Fruit fly (Drosophila melanogaster) whole organism, embryonic: ENCODE data around the gene Ts.

Experiments used
- ATbp ChIP-seq: fragments of 200-800 bp; sonication (Bioruptor generic); optimal IDR thresholded peaks from 2 replicates; lab custom pipeline; 2017; ENCODE audit warnings: missing biosample characterization, mild to moderate bottlenecking, missing genetic modification characterization, missing genetic modification reagents
- Ada2b ChIP-seq: fragments of 200-800 bp; sonication (Bioruptor generic); IDR thresholded peaks from 2 replicates; pipeline ENCODE4 v1.3.6; 2022; ENCODE audit warnings: missing biosample characterization, missing genetic modification characterization
- Adf1 ChIP-seq: fragments of 200-800 bp; sonication (Bioruptor generic); IDR thresholded peaks from 2 replicates; pipeline ENCODE4 v1.3.6; 2022; ENCODE audit warnings: missing biosample characterization, missing genetic modification characterization
- Bteb2 ChIP-seq: fragments of 200-800 bp; sonication (Bioruptor generic); optimal IDR thresholded peaks from 2 replicates; lab custom pipeline; 2016; ENCODE audit warnings: missing biosample characterization, missing genetic modification characterization
- CG10267 ChIP-seq: fragments of 200-800 bp; sonication (Bioruptor generic); optimal IDR thresholded peaks from 2 replicates; lab custom pipeline; 2018; ENCODE audit warnings: missing biosample characterization, mild to moderate bottlenecking, missing genetic modification characterization, moderate library complexity
- CG10959 ChIP-seq: fragments of 200-800 bp; sonication (Bioruptor generic); IDR thresholded peaks from 2 replicates; pipeline ENCODE4 v1.3.6; 2022; ENCODE audit warnings: missing biosample characterization, missing genetic modification characterization
- CG11093 ChIP-seq: fragments of 200-800 bp; sonication (Bioruptor generic); IDR thresholded peaks from 3 replicates; pipeline ENCODE4 v1.3.6; 2022; ENCODE audit warnings: missing biosample characterization, missing genetic modification characterization
- CG13287 ChIP-seq: fragments of 200-800 bp; sonication (Bioruptor generic); IDR thresholded peaks from 2 replicates; pipeline ENCODE4 v1.3.6; 2022; ENCODE audit warnings: missing biosample characterization, missing genetic modification characterization; ENCODE audit not compliant: partially characterized antibody
- CG17361 ChIP-seq: fragments of 200-800 bp; sonication (Bioruptor generic); IDR thresholded peaks from 3 replicates; pipeline ENCODE4 v1.3.6; 2022; ENCODE audit warnings: missing biosample characterization, missing genetic modification characterization
- CG17612 ChIP-seq: fragments of 200-800 bp; sonication (Bioruptor generic); IDR thresholded peaks from 2 replicates; pipeline ENCODE4 v1.3.6; 2022; ENCODE audit warnings: missing biosample characterization, missing genetic modification characterization
- CG18011 ChIP-seq: fragments of 200-800 bp; sonication (Bioruptor generic); optimal IDR thresholded peaks from 2 replicates; lab custom pipeline; 2017; ENCODE audit warnings: missing biosample characterization, missing genetic modification characterization, mild to moderate bottlenecking, moderate library complexity, missing genotype
- CG33213 ChIP-seq: fragments of 200-800 bp; sonication (Bioruptor generic); optimal IDR thresholded peaks from 3 replicates; lab custom pipeline; 2016; ENCODE audit warnings: missing biosample characterization, missing genetic modification characterization
- CG34422 ChIP-seq: fragments of 200-800 bp; sonication (Bioruptor generic); IDR thresholded peaks from 3 replicates; pipeline ENCODE4 v1.3.6; 2022; ENCODE audit warnings: missing biosample characterization, missing genetic modification characterization
- CG3726 ChIP-seq: fragments of 200-800 bp; sonication (Bioruptor generic); IDR thresholded peaks from 3 replicates; pipeline ENCODE4, ENCODE4 v1.3.6; 2022; ENCODE audit warnings: missing biosample characterization, missing genetic modification characterization
- CG5245 ChIP-seq: fragments of 200-800 bp; sonication (Bioruptor generic); optimal IDR thresholded peaks from 3 replicates; lab custom pipeline; 2016; ENCODE audit warnings: missing biosample characterization, missing genetic modification characterization
- CG5953 ChIP-seq: fragments of 200-800 bp; sonication (Bioruptor generic); IDR thresholded peaks from 2 replicates; pipeline ENCODE4 v1.3.6; 2022; ENCODE audit warnings: missing biosample characterization, missing genetic modification characterization
- CG6689 ChIP-seq: fragments of 200-800 bp; sonication (Bioruptor generic); IDR thresholded peaks from 2 replicates; pipeline ENCODE4 v1.3.6; 2022; ENCODE audit warnings: missing biosample characterization, missing genetic modification characterization
- CG7372 ChIP-seq: fragments of 200-800 bp; sonication (Bioruptor generic); IDR thresholded peaks from 2 replicates; pipeline ENCODE4 v1.3.6; 2022; ENCODE audit warnings: missing biosample characterization, missing genetic modification characterization
- CG7556 ChIP-seq: fragments of 200-800 bp; sonication (Bioruptor generic); optimal IDR thresholded peaks from 2 replicates; lab custom pipeline; 2017; ENCODE audit warnings: missing biosample characterization, mild to moderate bottlenecking, missing genetic modification characterization
- CG8359 ChIP-seq: fragments of 200-800 bp; sonication (Bioruptor generic); optimal IDR thresholded peaks from 2 replicates; lab custom pipeline; 2017; ENCODE audit warnings: missing biosample characterization, mild to moderate bottlenecking, missing genetic modification characterization, borderline replicate concordance
- Dek ChIP-seq: fragments of 200-800 bp; sonication (Bioruptor generic); optimal IDR thresholded peaks from 3 replicates; lab custom pipeline; 2019; ENCODE audit warnings: missing biosample characterization, mild to moderate bottlenecking, missing genetic modification characterization, moderate library complexity
- Dfd ChIP-seq, 2 experiments: fragments of >200 bp; optimal IDR thresholded peaks; 2 replicates each; lab custom pipeline; 2017; ENCODE audit warnings: missing biosample characterization in 2 of 2, missing genetic modification characterization in 2 of 2
- Dll ChIP-seq: fragments of 200-800 bp; sonication (Bioruptor generic); IDR thresholded peaks from 4 replicates; pipeline ENCODE4 v1.3.6; 2022; ENCODE audit warnings: missing biosample characterization, missing genetic modification characterization; ENCODE audit not compliant: partially characterized antibody
- Doc3 ChIP-seq: fragments of 200-800 bp; sonication (Bioruptor generic); IDR thresholded peaks from 3 replicates; pipeline ENCODE4 v1.3.6; 2022; ENCODE audit warnings: missing biosample characterization, missing genetic modification characterization; ENCODE audit not compliant: partially characterized antibody
- Ets65A ChIP-seq: fragments of 200-800 bp; sonication (Bioruptor generic); peaks from one replicate; lab custom pipeline; 2016; ENCODE audit warnings: missing biosample characterization, missing genetic modification characterization
- Fer2 ChIP-seq: fragments of 200-800 bp; sonication (Bioruptor generic); optimal IDR thresholded peaks from 2 replicates; lab custom pipeline; 2018; ENCODE audit warnings: missing biosample characterization, mild to moderate bottlenecking, missing genetic modification characterization, moderate library complexity
- Hmx ChIP-seq: fragments of 200-800 bp; sonication (Bioruptor generic); optimal IDR thresholded peaks from 2 replicates; lab custom pipeline; 2016; ENCODE audit warnings: missing biosample characterization, missing genetic modification characterization
- Mad ChIP-seq: fragments of 200-800 bp; sonication (Bioruptor generic); optimal IDR thresholded peaks from 2 replicates; lab custom pipeline; 2016; ENCODE audit warnings: missing biosample characterization, missing genetic modification characterization
- Mrtf ChIP-seq: fragments of 200-800 bp; sonication (Bioruptor generic); IDR thresholded peaks from 3 replicates; pipeline ENCODE4 v1.3.6; 2022; ENCODE audit warnings: missing biosample characterization, missing genetic modification characterization
- Nf-YB ChIP-seq: fragments of 200-800 bp; sonication (Bioruptor generic); optimal IDR thresholded peaks from 3 replicates; lab custom pipeline; 2019; ENCODE audit warnings: missing biosample characterization, mild to moderate bottlenecking, missing genetic modification characterization, moderate library complexity
- NfI ChIP-seq: fragments of 200-800 bp; sonication (Bioruptor generic); optimal IDR thresholded peaks from 3 replicates; lab custom pipeline; 2018; ENCODE audit warnings: missing biosample characterization, mild to moderate bottlenecking, missing genetic modification characterization, moderate library complexity
- cwo ChIP-seq: fragments of 200-800 bp; sonication (Bioruptor generic); optimal IDR thresholded peaks from 3 replicates; lab custom pipeline; 2017; ENCODE audit warnings: missing biosample characterization, missing genetic modification characterization, mild to moderate bottlenecking, moderate library complexity, missing genetic modification reagents
- da ChIP-seq: fragments of 200-800 bp; sonication (Bioruptor generic); optimal IDR thresholded peaks from 2 replicates; lab custom pipeline; 2016; ENCODE audit warnings: missing biosample characterization, missing genetic modification characterization
- dm ChIP-seq: fragments of 200-800 bp; sonication (Bioruptor generic); optimal IDR thresholded peaks from 3 replicates; lab custom pipeline; 2016; ENCODE audit warnings: missing biosample characterization, missing genetic modification characterization
- dmrt11E ChIP-seq: fragments of 200-800 bp; sonication (Bioruptor generic); optimal IDR thresholded peaks from 3 replicates; lab custom pipeline; 2018; ENCODE audit warnings: missing biosample characterization, mild to moderate bottlenecking, missing genetic modification characterization, moderate library complexity
- en ChIP-seq: fragments of 200-800 bp; sonication (Bioruptor generic); optimal IDR thresholded peaks from 2 replicates; lab custom pipeline; 2016; ENCODE audit warnings: missing biosample characterization, missing genetic modification characterization
- esg ChIP-seq: fragments of 200-800 bp; sonication (Bioruptor generic); conservative IDR thresholded peaks from 2 replicates; pipeline ENCODE4 v1.3.6; 2022; ENCODE audit warnings: missing biosample characterization, missing genetic modification characterization
- exex ChIP-seq: fragments of 200-800 bp; sonication (Bioruptor generic); optimal IDR thresholded peaks from 4 replicates; lab custom pipeline; 2018; ENCODE audit warnings: missing biosample characterization, mild to moderate bottlenecking, missing genetic modification characterization, moderate library complexity
- fd102C ChIP-seq: fragments of 200-800 bp; sonication (Bioruptor generic); optimal IDR thresholded peaks from 2 replicates; lab custom pipeline; 2018; ENCODE audit warnings: missing biosample characterization, mild to moderate bottlenecking, missing genetic modification characterization, moderate library complexity
- fd96Cb ChIP-seq: fragments of 200-800 bp; sonication (Bioruptor generic); optimal IDR thresholded peaks from 2 replicates; lab custom pipeline; 2018; ENCODE audit warnings: missing biosample characterization, mild to moderate bottlenecking, missing genetic modification characterization, moderate library complexity
- lbe ChIP-seq: fragments of 200-800 bp; sonication (Bioruptor generic); optimal IDR thresholded peaks from 2 replicates; lab custom pipeline; 2016; ENCODE audit warnings: missing biosample characterization, mild to moderate bottlenecking, missing genetic modification characterization
- lmd ChIP-seq: fragments of 200-800 bp; sonication (Bioruptor generic); IDR thresholded peaks from 2 replicates; pipeline ENCODE4 v1.3.6; 2022; ENCODE audit warnings: missing biosample characterization, missing genetic modification characterization
- nau ChIP-seq: fragments of 200-800 bp; sonication (Bioruptor generic); optimal IDR thresholded peaks from 3 replicates; lab custom pipeline; 2017; ENCODE audit warnings: missing biosample characterization, mild to moderate bottlenecking, missing genetic modification characterization, missing genetic modification reagents
- pfk ChIP-seq: fragments of 200-800 bp; sonication (Bioruptor generic); optimal IDR thresholded peaks from 2 replicates; lab custom pipeline; 2018; ENCODE audit warnings: missing biosample characterization, mild to moderate bottlenecking, missing genetic modification characterization, moderate library complexity
- psq ChIP-seq: fragments of 200-800 bp; sonication (Bioruptor generic); optimal IDR thresholded peaks from 2 replicates; lab custom pipeline; 2017; ENCODE audit warnings: missing biosample characterization, missing genetic modification characterization
- scrt ChIP-seq: fragments of 200-800 bp; sonication (Bioruptor generic); optimal IDR thresholded peaks from 2 replicates; lab custom pipeline; 2018; ENCODE audit warnings: missing biosample characterization, mild to moderate bottlenecking, missing genetic modification characterization, moderate library complexity
- tna ChIP-seq: fragments of 200-800 bp; sonication (Bioruptor generic); IDR thresholded peaks from 2 replicates; pipeline ENCODE4 v1.3.6; 2022; ENCODE audit warnings: missing biosample characterization, missing genetic modification characterization; ENCODE audit not compliant: partially characterized antibody
- usp ChIP-seq: fragments of >200 bp; optimal IDR thresholded peaks from 2 replicates; lab custom pipeline; 2017; ENCODE audit warnings: missing biosample characterization, missing genetic modification characterization
- zen ChIP-seq: fragments of 200-800 bp; sonication (Bioruptor generic); optimal IDR thresholded peaks from 3 replicates; lab custom pipeline; 2018; ENCODE audit warnings: missing biosample characterization, mild to moderate bottlenecking, missing genetic modification characterization, moderate library complexity

Gene Ts

dm6 chr2L:2972439-2972936 lies 3.0 kb upstream of the Ts start, which contains the start of the genes Rrp1 and gammaTub23C (continued):
- TF ChIP-seq dm (GFP tag; lab: Kevin White, UChicago) (peak; percentile 40), Fer2 (tag; lab: Kevin White, UChicago) (peak; percentile 80), CG10959 (GFP tag; lab: Robert Waterston, UW) (peak; percentile 55; the same call in 1 of the 2 replicates), Dll (no peak), NfI (GFP tag; lab: Kevin White, UChicago) (peak; percentile 90), Hmx (GFP tag; lab: Kevin White, UChicago) (peak; percentile 63), CG11093 (GFP tag; lab: Robert Waterston, UW) (peak; percentile 88; the same call in 2 of the 3 replicates), CG7372 (GFP tag; lab: Robert Waterston, UW) (peak; percentile 83), CG33213 (GFP tag; lab: Kevin White, UChicago) (peak; percentile 34), CG6689 (GFP tag; lab: Robert Waterston, UW) (peak; percentile 100), cwo (peak; percentile 79), fd102C (GFP tag; lab: Kevin White, UChicago) (peak; percentile 54), exex (tag; lab: Kevin White, UChicago) (peak; percentile 63), CG5245 (GFP tag; lab: Kevin White, UChicago) (peak; percentile 78), CG8359 (GFP tag; lab: Kevin White, UChicago) (peak; percentile 68), Nf-YB (GFP tag; lab: Kevin White, UChicago) (peak; percentile 75), Mad (GFP tag; lab: Kevin White, UChicago) (peak; percentile 81), Doc3 (no peak), CG13287 (GFP tag; lab: Robert Waterston, UW) (0 out of 2 replicates have a peak, but pooled peaks have one; percentile 6), CG18011 (GFP tag; lab: Kevin White, UChicago) (peak; percentile 70), lbe (GFP tag; lab: Kevin White, UChicago) (peak; percentile 75), CG3726 (GFP tag; lab: Robert Waterston, UW) (peak; percentile 74; the same call in 2 of the 3 replicates), CG34422 (GFP tag; lab: Robert Waterston, UW) (peak; percentile 74; the same call in 2 of the 3 replicates), Mrtf (peak; percentile 70; the same call in 2 of the 3 replicates), scrt (GFP tag; lab: Kevin White, UChicago) (peak; percentile 71), nau (GFP tag; lab: Kevin White, UChicago) (no peak), CG17361 (GFP tag; lab: Robert Waterston, UW) (peak; percentile 99), Ets65A (GFP tag; lab: Kevin White, UChicago) (peak; percentile 95), esg (GFP tag; lab: Robert Waterston, UW) (peak; percentile 81), lmd (peak; percentile 90), fd96Cb (tag; lab: Kevin White, UChicago) (peak; percentile 90), CG10267 (tag; lab: Kevin White, UChicago) (peak; percentile 97), Ada2b (GFP tag; lab: Robert Waterston, UW) (peak; percentile 58; the same call in 1 of the 2 replicates), en (peak; percentile 16), da (GFP tag; lab: Kevin White, UChicago) (no peak), psq (GFP tag; lab: Kevin White, UChicago) (peak; percentile 71), ATbp (peak; percentile 75), Adf1 (no peak; the same call in 1 of the 2 replicates), Bteb2 (GFP tag; lab: Kevin White, UChicago) (peak; percentile 67), pfk (GFP tag; lab: Kevin White, UChicago) (peak; percentile 16), Dfd (GFP tag; optimal IDR thresholded peaks at IDR 0.05; lab: Kevin White, UChicago) (peak in 1 of 2 experiments; percentile 56), CG5953 (GFP tag; lab: Robert Waterston, UW) (peak; percentile 52), usp (GFP tag; lab: Kevin White, UChicago) (no peak), CG7556 (GFP tag; lab: Kevin White, UChicago) (peak; percentile 94), dmrt11E (peak; percentile 90), zen (peak; percentile 81), CG17612 (peak; percentile 25; the same call in 1 of the 2 replicates), Dek (tag; lab: Kevin White, UChicago) (peak; percentile 85), tna (GFP tag; lab: Robert Waterston, UW) (no peak)
